Worm (Caenorhabditis elegans) whole organism, young adult: Measurements from ENCODE around the gene Y79H2A.12.
"Not testable (repeated sequence)": the region's sequence is repeated elsewhere in the genome, so short reads cannot be mapped to it uniquely, and the experiment has no call there.

Source experiments
- B0019.2 ChIP-seq: fragments of 200-800 bp; sonication (Bioruptor generic); conservative IDR thresholded peaks from 2 replicates; pipeline ENCODE4 v1.3.6; 2022; ENCODE audit warnings: missing genetic modification reagents, missing genetic modification characterization, missing compliant biosample characterization
- B0261.1 ChIP-seq: sonication (generic microtip); optimal IDR thresholded peaks from 2 replicates; lab custom pipeline; 2016; ENCODE audit warnings: mild to moderate bottlenecking, missing genetic modification characterization, moderate library complexity, missing compliant biosample characterization
- C06A6.2 ChIP-seq: fragments of 200-800 bp; sonication (Bioruptor generic); conservative IDR thresholded peaks from 2 replicates; pipeline ENCODE4 v1.3.6; 2022; ENCODE audit warnings: missing genetic modification characterization, missing compliant biosample characterization
- F37B4.10 ChIP-seq: fragments of 200-800 bp; sonication (Bioruptor generic); IDR thresholded peaks from 2 replicates; pipeline ENCODE4 v1.3.6; 2022; ENCODE audit warnings: missing genetic modification characterization, missing compliant biosample characterization
- T07F8.4 ChIP-seq: sonication (generic microtip); optimal IDR thresholded peaks from 2 replicates; lab custom pipeline; 2016; ENCODE audit warnings: mild to moderate bottlenecking, missing genetic modification characterization, moderate library complexity, missing compliant biosample characterization
- Y53F4B.3 ChIP-seq: fragments of 200-800 bp; sonication (Bioruptor generic); IDR thresholded peaks from 2 replicates; pipeline ENCODE4 v1.3.6; 2022; ENCODE audit warnings: missing genetic modification reagents, missing genetic modification characterization, missing compliant biosample characterization
- Y56A3A.18 ChIP-seq: fragments of 200-800 bp; sonication (Bioruptor generic); IDR thresholded peaks from 2 replicates; pipeline ENCODE4 v1.3.6; 2022; ENCODE audit warnings: missing genetic modification reagents, missing genetic modification characterization, missing compliant biosample characterization
- attf-5 ChIP-seq: fragments of 200-800 bp; sonication (Bioruptor generic); optimal IDR thresholded peaks from 2 replicates; lab custom pipeline; 2018; ENCODE audit warnings: mild to moderate bottlenecking, missing genetic modification characterization, missing compliant biosample characterization
- bed-2 ChIP-seq: fragments of 200-800 bp; sonication (Bioruptor generic); IDR thresholded peaks from 2 replicates; pipeline ENCODE4 v1.3.6; 2022; ENCODE audit warnings: missing genetic modification reagents, missing genetic modification characterization, missing compliant biosample characterization
- ccch-3 ChIP-seq: fragments of 200-800 bp; sonication (Bioruptor generic); optimal IDR thresholded peaks from 2 replicates; lab custom pipeline; 2018; ENCODE audit warnings: mild to moderate bottlenecking, missing genetic modification characterization, missing compliant biosample characterization
- ceh-40 ChIP-seq: fragments of 200-800 bp; sonication (Bioruptor generic); IDR thresholded peaks from 2 replicates; pipeline ENCODE4 v1.3.6; 2022; ENCODE audit warnings: missing genetic modification characterization, missing compliant biosample characterization
- ceh-91 ChIP-seq: fragments of 200-800 bp; sonication (Bioruptor generic); IDR thresholded peaks from 2 replicates; pipeline ENCODE4 v1.3.6; 2022; ENCODE audit warnings: missing genetic modification reagents, missing genetic modification characterization, missing compliant biosample characterization
- dox-1 ChIP-seq: fragments of 200-800 bp; sonication (Bioruptor generic); IDR thresholded peaks from 2 replicates; pipeline ENCODE4 v1.3.6; 2022; ENCODE audit warnings: missing genetic modification reagents, missing genetic modification characterization, missing compliant biosample characterization
- efl-1 ChIP-seq: fragments of 150-350 bp; optimal IDR thresholded peaks from 2 replicates; lab custom pipeline; 2014; ENCODE audit warnings: missing biosample characterization, missing genetic modification reagents, missing genetic modification characterization
- egrh-3 ChIP-seq: fragments of 200-800 bp; sonication (Bioruptor generic); IDR thresholded peaks from 2 replicates; pipeline ENCODE4 v1.3.6; 2022; ENCODE audit warnings: missing genetic modification reagents, missing genetic modification characterization, missing compliant biosample characterization
- him-1 ChIP-seq: sonication (generic microtip); optimal IDR thresholded peaks from 2 replicates; lab custom pipeline; 2016; ENCODE audit warnings: missing genotype, missing genetic modification reagents, missing genetic modification characterization, missing compliant biosample characterization
- hmg-1.2 ChIP-seq: fragments of 200-800 bp; sonication (Bioruptor generic); IDR thresholded peaks from 2 replicates; pipeline ENCODE4 v1.3.6; 2022; ENCODE audit warnings: missing genetic modification reagents, missing genetic modification characterization, missing compliant biosample characterization
- hsf-1 ChIP-seq: fragments of 200-800 bp; sonication (Bioruptor generic); IDR thresholded peaks from 2 replicates; pipeline ENCODE4 v1.3.6; 2022; ENCODE audit warnings: missing genetic modification reagents, missing genetic modification characterization, missing compliant biosample characterization
- let-607 ChIP-seq, 2 experiments: fragments of 200-800 bp in 1 of 2; sonication (Bioruptor generic) in 1 of 2; sonication (generic microtip) in 1 of 2; optimal IDR thresholded peaks; 2 replicates each; lab custom pipeline; 2016 to 2018; ENCODE audit warnings: mild to moderate bottlenecking in 2 of 2, missing compliant biosample characterization in 2 of 2, missing genetic modification characterization in 2 of 2, moderate library complexity in 2 of 2, missing genotype in 1 of 2
- lin-54 ChIP-seq: fragments of 200-800 bp; sonication (Bioruptor generic); optimal IDR thresholded peaks from 2 replicates; lab custom pipeline; 2018; ENCODE audit warnings: mild to moderate bottlenecking, missing genetic modification characterization, missing compliant biosample characterization
- madf-10 ChIP-seq: sonication (generic microtip); optimal IDR thresholded peaks from 2 replicates; lab custom pipeline; 2016; ENCODE audit warnings: mild to moderate bottlenecking, missing genetic modification characterization, missing compliant biosample characterization
- madf-6 ChIP-seq: fragments of 200-800 bp; sonication (Bioruptor generic); IDR thresholded peaks from 2 replicates; pipeline ENCODE4 v1.3.6; 2022; ENCODE audit warnings: missing genetic modification reagents, missing genetic modification characterization, missing compliant biosample characterization
- mcd-1 ChIP-seq: fragments of 200-800 bp; sonication (Bioruptor generic); IDR thresholded peaks from 2 replicates; pipeline ENCODE4 v1.3.6; 2022; ENCODE audit warnings: missing genetic modification reagents, missing genetic modification characterization, missing compliant biosample characterization
- mes-4 ChIP-seq: sonication (generic microtip); optimal IDR thresholded peaks from 2 replicates; lab custom pipeline; 2016; ENCODE audit warnings: missing genotype, missing genetic modification characterization, missing compliant biosample characterization
- nfyb-1 ChIP-seq: fragments of 200-800 bp; sonication (Bioruptor generic); IDR thresholded peaks from 2 replicates; pipeline ENCODE4 v1.3.6; 2022; ENCODE audit warnings: missing genetic modification reagents, missing genetic modification characterization, missing compliant biosample characterization
- nhr-120 ChIP-seq: fragments of 200-800 bp; sonication (Bioruptor generic); IDR thresholded peaks from 2 replicates; pipeline ENCODE4 v1.3.6; 2022; ENCODE audit warnings: missing genetic modification characterization, missing compliant biosample characterization
- nhr-80 ChIP-seq: sonication (generic microtip); optimal IDR thresholded peaks from 2 replicates; lab custom pipeline; 2016; ENCODE audit warnings: missing genetic modification characterization, missing compliant biosample characterization
- rcor-1 ChIP-seq: fragments of 200-800 bp; sonication (Bioruptor generic); IDR thresholded peaks from 2 replicates; pipeline ENCODE4 v1.3.6; 2022; ENCODE audit warnings: missing genetic modification reagents, missing genetic modification characterization, missing compliant biosample characterization
- rpc-1 ChIP-seq, 2 experiments: fragments of 150-350 bp in 1 of 2; sonication (generic microtip) in 1 of 2; optimal IDR thresholded peaks; 2 replicates each; lab custom pipeline; 2014 to 2018; ENCODE audit warnings: missing biosample characterization in 1 of 2, missing genetic modification characterization in 1 of 2, missing genetic modification reagents in 1 of 2, missing genotype in 1 of 2
- snpc-1.3 ChIP-seq: sonication (generic microtip); optimal IDR thresholded peaks from 2 replicates; lab custom pipeline; 2017; ENCODE audit warnings: missing genetic modification characterization, mild to moderate bottlenecking, missing compliant biosample characterization, antibody characterized with exemption, moderate library complexity, missing genotype, missing genetic modification reagents; ENCODE audit not compliant: insufficient read depth
- zfh-2 ChIP-seq: fragments of 200-800 bp; sonication (Bioruptor generic); conservative IDR thresholded peaks from 2 replicates; pipeline ENCODE4 v1.3.6; 2022; ENCODE audit warnings: missing genetic modification reagents, missing genetic modification characterization, missing compliant biosample characterization

Gene Y79H2A.12

DNA sequence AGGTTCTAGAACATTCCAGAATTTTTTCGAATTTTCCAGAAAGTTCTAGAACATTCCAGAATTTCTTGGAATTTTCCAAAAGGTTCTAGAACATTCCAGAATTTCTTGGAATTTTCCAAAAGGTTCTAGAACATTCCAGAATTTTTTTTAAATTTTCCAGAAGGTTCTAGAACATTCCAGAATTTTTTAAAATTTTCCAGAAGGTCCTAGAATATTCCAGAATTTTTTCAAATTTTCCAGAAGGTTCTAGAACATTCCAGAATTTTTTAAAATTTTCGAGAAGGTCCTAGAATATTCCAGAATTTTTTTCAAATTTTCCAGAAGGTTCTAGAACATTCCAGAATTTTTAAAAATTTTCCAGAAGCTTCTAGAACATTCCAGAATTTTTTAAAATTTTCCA, 27.2 kb downstream of the Y79H2A.12 start:
- peak; percentile 20; the same call in 1 of the 2 replicates for TF ChIP-seq dox-1 (GFP tag; lab: Robert Waterston, UW)
- TF ChIP-seq hsf-1 = peak; percentile 96
- peak; percentile 43 for TF ChIP-seq rpc-1 (optimal IDR thresholded peaks at IDR 0.05; lab: Kevin White, UChicago)
- not testable (repeated sequence) for TF ChIP-seq rpc-1 (tag; optimal IDR thresholded peaks at IDR 0.05; lab: Kevin White, UChicago)
- 0 out of 2 replicates have a peak, but pooled peaks have one; percentile 21 for TF ChIP-seq madf-6

DNA sequence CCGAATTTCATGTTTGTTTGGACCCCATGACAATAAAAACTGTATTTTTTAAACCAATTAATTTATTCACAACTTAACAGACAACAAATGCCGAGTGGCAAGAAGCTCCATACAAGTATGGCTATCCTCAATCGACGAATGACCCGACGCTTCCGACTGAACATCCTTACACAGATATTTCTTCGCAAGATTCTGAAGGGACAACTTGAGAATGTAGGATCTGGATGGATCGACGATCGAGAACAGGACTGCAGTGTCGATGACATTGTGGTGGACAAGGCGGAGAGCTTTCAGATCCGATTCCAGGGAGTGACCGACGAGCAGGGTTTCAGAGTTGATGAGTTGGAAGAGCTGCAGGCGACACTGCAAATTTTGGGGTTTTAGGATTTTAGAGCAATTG, 29.1 kb downstream of the Y79H2A.12 start:
- TF ChIP-seq ceh-40 (GFP tag; lab: Robert Waterston, UW) (no peak), lin-54 (no peak), madf-10 (no peak), nhr-120 (GFP tag; lab: Robert Waterston, UW) (no peak), T07F8.4 (tag; lab: Kevin White, UChicago) (no peak), him-1 (tag; lab: Kevin White, UChicago) (peak; percentile 64)
- TF ChIP-seq, all 124 proteins: peak for 1

DNA sequence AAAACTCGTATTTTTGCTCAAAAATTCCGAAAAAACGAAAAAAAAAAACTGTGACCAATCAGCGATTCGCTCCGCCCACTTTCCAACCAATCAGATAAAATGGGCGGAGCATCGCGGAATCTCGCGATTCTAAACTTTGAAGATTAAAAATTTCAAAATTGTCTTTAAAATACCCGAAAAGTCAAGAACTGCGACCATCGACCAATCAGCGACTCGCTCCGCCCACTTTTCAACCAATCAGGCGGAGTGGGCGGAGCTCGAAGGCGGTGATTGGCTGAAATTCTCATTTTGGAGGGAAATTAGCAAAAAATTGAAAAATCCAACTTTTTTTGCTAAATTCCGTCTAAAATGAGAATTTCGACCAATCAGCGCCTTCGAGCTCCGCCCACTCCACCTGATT, 32.9 kb downstream of the Y79H2A.12 start:
- TF ChIP-seq Y53F4B.3 = no peak
- 0 out of 2 replicates have a peak, but pooled peaks have one; percentile 24 for TF ChIP-seq F37B4.10 (GFP tag; lab: Robert Waterston, UW)
- TF ChIP-seq snpc-1.3 = no peak
- peak; percentile 61; the same call in 1 of the 2 replicates for TF ChIP-seq nfyb-1 (GFP tag; lab: Robert Waterston, UW)

DNA sequence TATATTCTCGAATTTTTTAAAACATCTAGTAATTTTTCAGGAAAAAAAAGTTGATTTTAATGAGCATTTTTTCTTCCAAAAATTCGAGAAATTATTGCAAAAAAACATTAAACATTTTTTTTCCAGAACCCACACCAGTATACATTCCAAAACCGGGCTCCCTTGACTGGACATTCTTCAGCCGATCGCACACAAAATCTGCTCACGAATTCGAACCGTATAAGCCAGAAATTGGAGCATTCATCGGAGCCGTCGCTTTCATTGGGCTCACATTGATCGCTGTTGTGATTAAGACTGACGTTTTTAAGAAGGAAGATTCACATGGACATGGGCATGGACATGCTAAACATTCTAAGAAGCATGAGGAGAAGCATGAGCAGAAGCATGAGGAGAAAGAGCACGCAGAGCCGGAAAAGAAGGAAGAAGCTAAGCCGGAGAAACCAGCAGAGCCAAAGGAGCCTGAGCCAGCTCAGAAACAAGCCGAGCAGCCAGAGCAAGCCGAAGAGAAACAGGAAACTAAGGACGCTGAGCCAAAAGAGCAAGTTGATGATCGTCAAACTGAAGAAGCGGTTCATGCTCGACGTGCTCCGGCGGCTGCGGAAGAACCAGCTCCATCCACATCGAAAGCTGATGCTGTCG, 36.9 kb downstream of the Y79H2A.12 start:
- TF ChIP-seq mes-4 (tag; lab: Kevin White, UChicago) (no peak), ccch-3 (no peak), Y56A3A.18 (no peak), ceh-91 (GFP tag; lab: Robert Waterston, UW) (no peak), madf-10 (no peak), C06A6.2 (no peak), B0261.1 (tag; lab: Kevin White, UChicago) (no peak), bed-2 (no peak), zfh-2 (GFP tag; lab: Robert Waterston, UW) (peak; percentile 81), B0019.2 (no peak), egrh-3 (peak; percentile 13; the same call in 1 of the 2 replicates), efl-1 (GFP tag; lab: Kevin White, UChicago) (no peak)

DNA sequence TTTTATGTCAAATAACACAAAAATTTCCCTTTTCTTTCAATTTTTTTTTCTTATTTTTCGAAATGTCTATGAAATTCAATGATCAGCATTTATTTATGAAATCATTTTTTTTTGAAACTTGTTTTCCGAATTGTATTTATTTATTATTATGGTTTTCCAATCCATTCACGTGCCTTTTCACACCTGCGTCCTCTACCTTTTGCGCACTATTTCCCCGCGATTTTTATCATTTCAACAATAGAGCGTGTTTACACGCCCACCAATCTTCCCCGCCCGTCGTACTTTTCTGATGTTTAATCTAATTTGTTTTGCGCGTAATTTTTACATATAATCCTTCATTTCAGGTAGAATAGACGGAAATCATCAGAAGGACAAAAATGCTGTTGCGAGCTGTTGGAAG, 38.8 kb downstream of the Y79H2A.12 start, which contains the start of gene wah-1:
Gene wah-1, plus strand, starts transcription at position 345 of the 400 bp plus-strand sequence.
- TF ChIP-seq rcor-1 (GFP tag; lab: Robert Waterston, UW) = no peak
- peak; percentile 77 for TF ChIP-seq hmg-1.2
- TF ChIP-seq attf-5 (GFP tag; lab: Kevin White, UChicago) = peak; percentile 71
- TF ChIP-seq nhr-80 (tag; lab: Kevin White, UChicago) = peak; percentile 16
- 0 out of 2 replicates have a peak, but pooled peaks have one; percentile 28 for TF ChIP-seq mcd-1 (GFP tag; lab: Robert Waterston, UW)
- TF ChIP-seq let-607 (tag; optimal IDR thresholded peaks at IDR 0.05; lab: Kevin White, UChicago) = no peak
